Worm (Caenorhabditis elegans) whole organism, mixed stage, embryonic: ENCODE results near the gene his-18.

Source experiments
- M03D4.4 ChIP-seq: sonication (generic microtip); optimal IDR thresholded peaks from 2 replicates; lab custom pipeline; 2017; ENCODE audit warnings: mild to moderate bottlenecking, missing genetic modification characterization, missing compliant biosample characterization
- bed-3 ChIP-seq: fragments of 200-800 bp; sonication (Bioruptor generic); optimal IDR thresholded peaks from 3 replicates; lab custom pipeline; 2018; ENCODE audit warnings: mild to moderate bottlenecking, missing genetic modification characterization, moderate library complexity, missing compliant biosample characterization
- blmp-1 ChIP-seq: fragments of 150-350 bp; optimal IDR thresholded peaks from 2 replicates; lab custom pipeline; 2014; ENCODE audit warnings: missing biosample characterization, missing genetic modification characterization
- ceh-83 ChIP-seq: fragments of 200-800 bp; sonication (Bioruptor generic); optimal IDR thresholded peaks from 2 replicates; lab custom pipeline; 2018; ENCODE audit warnings: mild to moderate bottlenecking, missing genetic modification characterization, missing compliant biosample characterization
- ces-1 ChIP-seq: fragments of 150-350 bp; optimal IDR thresholded peaks from 2 replicates; lab custom pipeline; 2014; ENCODE audit warnings: missing biosample characterization, missing genetic modification reagents, missing genetic modification characterization
- cnd-1 ChIP-seq: fragments of 200-800 bp; sonication (Bioruptor generic); optimal IDR thresholded peaks from 2 replicates; lab custom pipeline; 2018; ENCODE audit warnings: mild to moderate bottlenecking, missing genetic modification characterization, missing compliant biosample characterization
- drap-1 ChIP-seq: fragments of 200-800 bp; sonication (Bioruptor generic); optimal IDR thresholded peaks from 3 replicates; lab custom pipeline; 2018; ENCODE audit warnings: mild to moderate bottlenecking, missing genetic modification characterization, missing compliant biosample characterization
- elt-3 ChIP-seq: fragments of 150-350 bp; optimal IDR thresholded peaks from 2 replicates; lab custom pipeline; 2014; ENCODE audit warnings: missing biosample characterization, missing genetic modification characterization
- flh-1 ChIP-seq: fragments of 200-800 bp; sonication (Bioruptor generic); optimal IDR thresholded peaks from 2 replicates; lab custom pipeline; 2018; ENCODE audit warnings: mild to moderate bottlenecking, missing genetic modification characterization, moderate library complexity, missing compliant biosample characterization
- ham-2 ChIP-seq: fragments of 200-800 bp; sonication (Bioruptor generic); optimal IDR thresholded peaks from 2 replicates; lab custom pipeline; 2018; ENCODE audit warnings: mild to moderate bottlenecking, missing genetic modification characterization, missing compliant biosample characterization
- hlh-1 ChIP-seq: fragments of 150-350 bp; optimal IDR thresholded peaks from 2 replicates; lab custom pipeline; 2014; ENCODE audit warnings: missing biosample characterization, missing genetic modification reagents, missing genetic modification characterization
- lin-32 ChIP-seq: fragments of 200-800 bp; sonication (Bioruptor generic); optimal IDR thresholded peaks from 2 replicates; lab custom pipeline; 2018; ENCODE audit warnings: mild to moderate bottlenecking, missing genetic modification characterization, missing compliant biosample characterization
- lsy-2 ChIP-seq: fragments of 150-350 bp; optimal IDR thresholded peaks from 2 replicates; lab custom pipeline; 2014; ENCODE audit warnings: missing biosample characterization, missing genetic modification characterization
- mab-5 ChIP-seq: fragments of 150-350 bp; optimal IDR thresholded peaks from 2 replicates; lab custom pipeline; 2014; ENCODE audit warnings: missing biosample characterization, missing genetic modification characterization
- mep-1 ChIP-seq: fragments of 150-350 bp; optimal IDR thresholded peaks from 2 replicates; lab custom pipeline; 2017; ENCODE audit warnings: missing biosample characterization, missing genetic modification reagents, missing genetic modification characterization, inconsistent platforms
- mls-2 ChIP-seq: sonication (generic microtip); optimal IDR thresholded peaks from 2 replicates; lab custom pipeline; 2016; ENCODE audit warnings: mild to moderate bottlenecking, missing genetic modification characterization, moderate library complexity, missing compliant biosample characterization
- nhr-12 ChIP-seq: fragments of 150-350 bp; optimal IDR thresholded peaks from 2 replicates; lab custom pipeline; 2014; ENCODE audit warnings: missing biosample characterization, missing genetic modification characterization
- nhr-2 ChIP-seq: fragments of 150-350 bp; optimal IDR thresholded peaks from 2 replicates; lab custom pipeline; 2014; ENCODE audit warnings: missing biosample characterization, missing genetic modification characterization
- nhr-237 ChIP-seq: fragments of 150-350 bp; optimal IDR thresholded peaks from 2 replicates; lab custom pipeline; 2014; ENCODE audit warnings: missing biosample characterization, missing genetic modification characterization
- nhr-28 ChIP-seq: fragments of 150-350 bp; optimal IDR thresholded peaks from 2 replicates; lab custom pipeline; 2014; ENCODE audit warnings: missing biosample characterization, missing genetic modification characterization
- nhr-76 ChIP-seq: sonication (generic microtip); optimal IDR thresholded peaks from 2 replicates; lab custom pipeline; 2017; ENCODE audit warnings: missing biosample characterization, missing genetic modification characterization
- pha-4 ChIP-seq: fragments of 150-350 bp; optimal IDR thresholded peaks from 2 replicates; lab custom pipeline; 2018; ENCODE audit warnings: missing biosample characterization, missing genetic modification reagents, missing genetic modification characterization
- snpc-4 ChIP-seq: fragments of 150-350 bp; optimal IDR thresholded peaks from 2 replicates; lab custom pipeline; 2014; ENCODE audit warnings: missing biosample characterization, missing genetic modification characterization
- tbx-8 ChIP-seq: fragments of 200-800 bp; sonication (Bioruptor generic); optimal IDR thresholded peaks from 2 replicates; lab custom pipeline; 2018; ENCODE audit warnings: mild to moderate bottlenecking, missing genetic modification characterization, moderate library complexity, missing compliant biosample characterization
- unc-120 ChIP-seq: sonication (generic microtip); optimal IDR thresholded peaks from 2 replicates; lab custom pipeline; 2017; ENCODE audit warnings: missing genetic modification characterization, missing compliant biosample characterization; ENCODE audit not compliant: poor library complexity, severe bottlenecking
- unc-39 ChIP-seq: fragments of 150-350 bp; optimal IDR thresholded peaks from 2 replicates; lab custom pipeline; 2014; ENCODE audit warnings: missing biosample characterization, missing genetic modification characterization
- unc-62 ChIP-seq: fragments of 150-350 bp; optimal IDR thresholded peaks from 2 replicates; lab custom pipeline; 2014; ENCODE audit warnings: missing biosample characterization, missing genetic modification reagents, missing genetic modification characterization
- zip-8 ChIP-seq: fragments of 150-350 bp; optimal IDR thresholded peaks from 2 replicates; lab custom pipeline; 2014; ENCODE audit warnings: missing biosample characterization, missing genetic modification characterization
- ztf-11 ChIP-seq: fragments of 150-350 bp; optimal IDR thresholded peaks from 2 replicates; lab custom pipeline; 2014; ENCODE audit warnings: missing biosample characterization, missing genetic modification characterization

Gene his-18

ce11 chrV:8938445-8938844, 40.4 kb downstream of the his-18 start:
- TF ChIP-seq ztf-11 (tag; lab: Kevin White, UChicago) (no peak), flh-1 (GFP tag; lab: Kevin White, UChicago) (no peak), tbx-8 (no peak), mls-2 (tag; lab: Kevin White, UChicago) (no peak), nhr-237 (tag; lab: Kevin White, UChicago) (no peak), ces-1 (GFP tag; lab: Kevin White, UChicago) (no peak), blmp-1 (tag; lab: Kevin White, UChicago) (no peak), elt-3 (tag; lab: Kevin White, UChicago) (no peak), unc-120 (tag; lab: Kevin White, UChicago) (no peak), mep-1 (tag; lab: Kevin White, UChicago) (no peak), zip-8 (tag; lab: Kevin White, UChicago) (no peak), nhr-76 (tag; lab: Kevin White, UChicago) (no peak), nhr-12 (no peak), bed-3 (GFP tag; lab: Kevin White, UChicago) (no peak), hlh-1 (tag; lab: Kevin White, UChicago) (no peak)
- TF ChIP-seq, all 35 proteins: peak for 0

- TF ChIP-seq lsy-2 (tag; lab: Kevin White, UChicago) (no peak), snpc-4 (tag; lab: Kevin White, UChicago) (no peak), ztf-11 (tag; lab: Kevin White, UChicago) (no peak), nhr-28 (tag; lab: Kevin White, UChicago) (no peak), nhr-2 (tag; lab: Kevin White, UChicago) (no peak), ceh-83 (no peak), cnd-1 (tag; lab: Kevin White, UChicago) (no peak), pha-4 (tag; lab: Kevin White, UChicago) (no peak), unc-62 (GFP tag; lab: Kevin White, UChicago) (no peak), elt-3 (tag; lab: Kevin White, UChicago) (no peak), nhr-237 (tag; lab: Kevin White, UChicago) (no peak)
Observed at ce11 chrV:8938943-8939342, 40.9 kb downstream of the his-18 start.

- TF ChIP-seq mls-2 (tag; lab: Kevin White, UChicago) (no peak), drap-1 (GFP tag; lab: Kevin White, UChicago) (no peak), ztf-11 (tag; lab: Kevin White, UChicago) (no peak), M03D4.4 (no peak), lin-32 (GFP tag; lab: Kevin White, UChicago) (no peak), unc-62 (GFP tag; lab: Kevin White, UChicago) (no peak), hlh-1 (tag; lab: Kevin White, UChicago) (no peak), mab-5 (tag; lab: Kevin White, UChicago) (no peak), zip-8 (tag; lab: Kevin White, UChicago) (no peak), flh-1 (GFP tag; lab: Kevin White, UChicago) (no peak)
Observed at ce11 chrV:8939424-8940065, 41.5 kb downstream of the his-18 start.

ce11 chrV:8940419-8940818, 42.4 kb downstream of the his-18 start:
- TF ChIP-seq snpc-4 (tag; lab: Kevin White, UChicago): no peak
- no peak for TF ChIP-seq pha-4 (tag; lab: Kevin White, UChicago)
- no peak for TF ChIP-seq nhr-28 (tag; lab: Kevin White, UChicago)
- TF ChIP-seq flh-1 (GFP tag; lab: Kevin White, UChicago): no peak

- TF ChIP-seq unc-120 (tag; lab: Kevin White, UChicago) (no peak), unc-62 (GFP tag; lab: Kevin White, UChicago) (no peak), mls-2 (tag; lab: Kevin White, UChicago) (no peak), blmp-1 (tag; lab: Kevin White, UChicago) (peak; percentile 75), ham-2 (GFP tag; lab: Kevin White, UChicago) (peak; percentile 11), drap-1 (GFP tag; lab: Kevin White, UChicago) (no peak), zip-8 (tag; lab: Kevin White, UChicago) (peak; percentile 55), unc-39 (tag; lab: Kevin White, UChicago) (no peak), tbx-8 (no peak)
Observed at ce11 chrV:8942437-8942978, 44.5 kb downstream of the his-18 start.
